Worm (Caenorhabditis elegans): ENCODE results near the gene brap-2.

Gene brap-2

ce11 chrII:5389831-5390323 is 3.1 kb downstream of the brap-2 start, which contains the start of gene ndx-6 (continued):
- TF ChIP-seq nhr-25 (tag; optimal IDR thresholded peaks at IDR 0.05) (peak; percentile 92), mml-1 (tag; optimal IDR thresholded peaks at IDR 0.05) (no peak), eor-1 (tag; optimal IDR thresholded peaks at IDR 0.05) (no peak)

- TF ChIP-seq skn-1 (tag; optimal IDR thresholded peaks at IDR 0.05) (no peak), nhr-28 (tag; optimal IDR thresholded peaks at IDR 0.05) (no peak), unc-62 (GFP tag; optimal IDR thresholded peaks at IDR 0.05) (no peak), elt-2 (tag; optimal IDR thresholded peaks at IDR 0.05) (no peak), aly-2 (tag; optimal IDR thresholded peaks at IDR 0.05) (no peak), ceh-28 (tag; optimal IDR thresholded peaks at IDR 0.05) (no peak), fos-1 (tag; optimal IDR thresholded peaks at IDR 0.05) (no peak), ZK546.5 (tag; optimal IDR thresholded peaks at IDR 0.05) (no peak)
These were observed 4.1 kb downstream of the brap-2 start, which contains the start of gene rsp-4 for ce11 chrII:5388786-5389421. TSS of gene rsp-4 (minus strand) at chrII:5388836.

ce11 chrII:5387217-5387616 is 5.8 kb downstream of the brap-2 start, which contains the start of gene ccpp-6:
TSS of gene ccpp-6 (minus strand) at chrII:5387317.
- TF ChIP-seq ZK546.5 (tag; optimal IDR thresholded peaks at IDR 0.05): no peak
- TF ChIP-seq elt-2 (tag; optimal IDR thresholded peaks at IDR 0.05): peak; percentile 3

- TF ChIP-seq fkh-10 (GFP tag; optimal IDR thresholded peaks at IDR 0.05) (no peak), ama-1 (optimal IDR thresholded peaks at IDR 0.05) (no peak), ceh-9 (tag; optimal IDR thresholded peaks at IDR 0.05) (no peak), nhr-23 (tag; optimal IDR thresholded peaks at IDR 0.05) (peak; percentile 0), hmg-11 (tag; optimal IDR thresholded peaks at IDR 0.05) (no peak), nhr-43 (tag; optimal IDR thresholded peaks at IDR 0.05; ENCODE audit: poor library complexity, severe bottlenecking) (peak; percentile 8)
These were observed 8.7 kb downstream of the brap-2 start for ce11 chrII:5384282-5384681.

ce11 chrII:5379614-5380077 is 13.3 kb downstream of the brap-2 start, which contains the start of gene pkc-3:
TSS of gene pkc-3 (plus strand) at chrII:5380027.
- TF ChIP-seq pha-4 (tag; optimal IDR thresholded peaks at IDR 0.05) (peak; percentile 94), nhr-23 (tag; optimal IDR thresholded peaks at IDR 0.05) (peak; percentile 89), jun-1 (tag; optimal IDR thresholded peaks at IDR 0.05) (peak; percentile 77), aly-2 (tag; optimal IDR thresholded peaks at IDR 0.05) (no peak), nfya-1 (tag; optimal IDR thresholded peaks at IDR 0.05; ENCODE audit: insufficient read depth) (peak; percentile 53), lin-15B (tag; optimal IDR thresholded peaks at IDR 0.05) (peak; percentile 75), nhr-25 (tag; optimal IDR thresholded peaks at IDR 0.05) (peak; percentile 98), pqm-1 (tag; optimal IDR thresholded peaks at IDR 0.05) (peak; percentile 50), ztf-4 (tag; optimal IDR thresholded peaks at IDR 0.05) (peak; percentile 26), fkh-2 (tag; optimal IDR thresholded peaks at IDR 0.05) (no peak), ztf-11 (tag; optimal IDR thresholded peaks at IDR 0.05) (no peak), nhr-237 (tag; optimal IDR thresholded peaks at IDR 0.05) (no peak), ceh-9 (tag; optimal IDR thresholded peaks at IDR 0.05) (no peak), ceh-28 (tag; optimal IDR thresholded peaks at IDR 0.05) (peak; percentile 37), tbx-2 (tag; optimal IDR thresholded peaks at IDR 0.05) (peak; percentile 45), elt-3 (tag; optimal IDR thresholded peaks at IDR 0.05) (peak in 2 of 3 experiments; percentile 17 to 30), R02D3.7 (tag; optimal IDR thresholded peaks at IDR 0.05) (peak; percentile 7), hmg-11 (tag; optimal IDR thresholded peaks at IDR 0.05) (peak; percentile 81), ama-1 (optimal IDR thresholded peaks at IDR 0.05) (peak; percentile 96), snpc-4 (tag; optimal IDR thresholded peaks at IDR 0.05) (peak; percentile 18), fkh-10 (GFP tag; optimal IDR thresholded peaks at IDR 0.05) (no peak), nhr-43 (tag; optimal IDR thresholded peaks at IDR 0.05; ENCODE audit: poor library complexity, severe bottlenecking) (peak; percentile 51), nhr-11 (tag; optimal IDR thresholded peaks at IDR 0.05) (no peak), fos-1 (tag; optimal IDR thresholded peaks at IDR 0.05) (peak; percentile 80), elt-2 (tag; optimal IDR thresholded peaks at IDR 0.05) (peak; percentile 85)

- TF ChIP-seq nhr-25 (tag; optimal IDR thresholded peaks at IDR 0.05) (peak; percentile 68), nhr-23 (tag; optimal IDR thresholded peaks at IDR 0.05) (peak; percentile 9), nhr-43 (tag; optimal IDR thresholded peaks at IDR 0.05; ENCODE audit: poor library complexity, severe bottlenecking) (peak; percentile 5), nhr-237 (tag; optimal IDR thresholded peaks at IDR 0.05) (no peak), skn-1 (tag; optimal IDR thresholded peaks at IDR 0.05) (peak; percentile 82)
These were observed 14.8 kb downstream of the brap-2 start for ce11 chrII:5378239-5378521.

Data from whole organism, L3 larva.